Fruit fly (Drosophila melanogaster): ENCODE results near the gene GILT1.

dm6 chr3R:13388160-13388870 is 13.3 kb downstream of the GILT1 start, which contains the start of gene CG9799:
- TF ChIP-seq CG11617 (GFP tag; optimal IDR thresholded peaks at IDR 0.05) (no peak), CG14711 (tag; optimal IDR thresholded peaks at IDR 0.05) (no peak), pad (GFP tag; optimal IDR thresholded peaks at IDR 0.05) (no peak), CG33017 (tag; optimal IDR thresholded peaks at IDR 0.05) (no peak), kay (GFP tag; ENCODE audit: borderline replicate concordance) (no peak), CG12768 (GFP tag; optimal IDR thresholded peaks at IDR 0.05) (no peak), bab1 (GFP tag; optimal IDR thresholded peaks at IDR 0.05) (peak; percentile 26), CG7101 (tag; optimal IDR thresholded peaks at IDR 0.05) (no peak), CG1620 (GFP tag; optimal IDR thresholded peaks at IDR 0.05) (no peak), CG5204 (GFP tag; optimal IDR thresholded peaks at IDR 0.05) (no peak), toe (GFP tag; optimal IDR thresholded peaks at IDR 0.05) (no peak)

Data from whole organism, adult.